Fruit fly (Drosophila melanogaster) whole organism, embryonic: ENCODE data around the gene CG6277.

Experiments used
- CG10543 ChIP-seq: fragments of 200-800 bp; sonication (Bioruptor generic); optimal IDR thresholded peaks from 3 replicates; lab custom pipeline; 2017; ENCODE audit warnings: missing biosample characterization, mild to moderate bottlenecking, missing genetic modification characterization, moderate library complexity
- CG14014 ChIP-seq: fragments of 200-800 bp; sonication (Bioruptor generic); IDR thresholded peaks from 2 replicates; pipeline ENCODE4 v1.3.6; 2022; ENCODE audit warnings: missing biosample characterization, missing genetic modification characterization
- CG9437 ChIP-seq: fragments of 200-800 bp; sonication (Bioruptor generic); optimal IDR thresholded peaks from 2 replicates; lab custom pipeline; 2018; ENCODE audit warnings: missing biosample characterization, mild to moderate bottlenecking, missing genetic modification characterization
- Hr78 ChIP-seq, 2 experiments: fragments of 200-800 bp in 1 of 2; fragments of >200 bp in 1 of 2; sonication (Bioruptor generic) in 1 of 2; optimal IDR thresholded peaks; 2 replicates each; lab custom pipeline; 2017 to 2019; ENCODE audit warnings: missing biosample characterization in 2 of 2, missing genetic modification characterization in 2 of 2, mild to moderate bottlenecking in 1 of 2, moderate library complexity in 1 of 2
- Pdp1 ChIP-seq, 2 experiments: fragments of 200-800 bp; sonication (Bioruptor generic); optimal IDR thresholded peaks; 3 replicates each; lab custom pipeline; 2016; ENCODE audit warnings: missing biosample characterization in 2 of 2, missing genetic modification characterization in 2 of 2, mild to moderate bottlenecking in 1 of 2, moderate library complexity in 1 of 2
- ash1 ChIP-seq: fragments of 200-800 bp; sonication (Bioruptor generic); optimal IDR thresholded peaks from 2 replicates; lab custom pipeline; 2018; ENCODE audit warnings: missing biosample characterization, mild to moderate bottlenecking, missing genetic modification characterization
- jigr1 ChIP-seq: fragments of 200-800 bp; sonication (Bioruptor generic); IDR thresholded peaks from 3 replicates; pipeline ENCODE4 v1.3.6; 2022; ENCODE audit warnings: missing biosample characterization, missing genetic modification characterization
- tin ChIP-seq: fragments of 200-800 bp; sonication (Bioruptor generic); optimal IDR thresholded peaks from 3 replicates; lab custom pipeline; 2016; ENCODE audit warnings: missing biosample characterization, missing genetic modification characterization
- tll ChIP-seq, 2 experiments: fragments of 200-800 bp in 1 of 2; fragments of >200 bp in 1 of 2; sonication (Bioruptor generic) in 1 of 2; optimal IDR thresholded peaks; 2 replicates each; lab custom pipeline; 2017 to 2019; ENCODE audit warnings: missing biosample characterization in 2 of 2, missing genetic modification characterization in 2 of 2, mild to moderate bottlenecking in 1 of 2, moderate library complexity in 1 of 2

DNA sequence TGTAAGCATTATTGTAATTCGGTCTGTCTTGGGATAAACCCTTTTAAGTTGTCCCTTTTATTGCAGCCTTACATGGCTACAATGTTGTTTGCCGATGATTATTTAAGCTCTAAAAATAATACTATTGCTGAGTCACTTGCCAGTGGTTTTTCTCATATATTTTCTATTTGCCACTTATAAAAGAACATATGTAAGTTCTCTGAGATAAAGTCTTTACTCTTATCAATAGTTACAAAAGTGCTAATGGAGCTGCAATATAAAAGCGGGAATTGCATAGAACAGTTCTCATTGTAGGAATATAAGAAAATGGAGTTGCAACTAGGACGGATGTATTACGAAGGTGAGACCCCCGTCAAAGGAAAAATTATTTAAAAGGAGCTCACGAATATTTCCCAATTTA lies 23.6 kb downstream of the CG6277 start, which contains the start of gene CG31077:
- TF ChIP-seq CG10543 (GFP tag; lab: Kevin White, UChicago) (no peak), jigr1 (GFP tag; lab: Robert Waterston, UW) (no peak), Hr78 (GFP tag; optimal IDR thresholded peaks at IDR 0.05; lab: Kevin White, UChicago) (no peak), CG14014 (GFP tag; lab: Robert Waterston, UW) (no peak), tin (GFP tag; lab: Kevin White, UChicago) (no peak), ash1 (GFP tag; lab: Kevin White, UChicago) (no peak), CG9437 (GFP tag; lab: Kevin White, UChicago) (no peak), tll (GFP tag; optimal IDR thresholded peaks at IDR 0.05; lab: Kevin White, UChicago) (no peak), Pdp1 (GFP tag; optimal IDR thresholded peaks at IDR 0.05; lab: Kevin White, UChicago) (no peak)
